Worm (Caenorhabditis elegans) whole organism, early embryonic: ENCODE results near the gene F16G10.13.

Experiments
- ceh-36 ChIP-seq: sonication (generic microtip); optimal IDR thresholded peaks from 2 replicates; lab custom pipeline; 2016; ENCODE audit warnings: missing genetic modification characterization, inconsistent platforms, missing compliant biosample characterization
- pes-1 ChIP-seq: fragments of 200-800 bp; sonication (Bioruptor generic); IDR thresholded peaks from 2 replicates; pipeline ENCODE4 v1.3.6; 2022; ENCODE audit warnings: missing genetic modification reagents, missing genetic modification characterization, missing compliant biosample characterization
- tra-4 ChIP-seq: sonication (generic microtip); optimal IDR thresholded peaks from 2 replicates; lab custom pipeline; 2017; ENCODE audit warnings: missing genetic modification characterization, missing compliant biosample characterization

DNA sequence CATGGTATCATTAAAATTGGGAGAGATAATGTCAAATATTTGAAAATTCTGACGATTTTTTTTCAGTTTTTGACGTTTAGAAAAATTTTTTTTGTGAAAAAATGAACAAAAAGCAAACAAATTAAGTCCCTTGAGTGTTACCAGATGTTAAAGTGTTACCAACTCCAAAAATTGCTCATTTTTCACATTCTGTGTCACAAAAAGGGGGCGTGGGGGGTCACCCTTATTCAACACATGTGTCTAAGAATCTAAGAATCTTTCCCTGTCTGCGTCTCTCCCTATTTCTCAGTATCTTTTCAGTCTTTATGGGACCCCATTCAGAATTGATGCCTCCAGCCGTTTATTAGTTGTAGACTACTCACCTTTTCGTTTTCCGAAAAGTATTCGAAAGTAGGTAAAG, 43.2 kb upstream of the F16G10.13 start:
- no peak for TF ChIP-seq ceh-36 (tag; lab: Kevin White, UChicago)
- no peak for TF ChIP-seq pes-1 (GFP tag; lab: Robert Waterston, UW)
- no peak for TF ChIP-seq tra-4 (tag; lab: Kevin White, UChicago)
